Fruit fly (Drosophila melanogaster) whole organism, embryonic: ENCODE data around the gene Cp16.

Source experiments
- Ada2b ChIP-seq: fragments of 200-800 bp; sonication (Bioruptor generic); IDR thresholded peaks from 2 replicates; pipeline ENCODE4 v1.3.6; 2022; ENCODE audit warnings: missing biosample characterization, missing genetic modification characterization
- Atf6 ChIP-seq: fragments of 200-800 bp; sonication (Bioruptor generic); IDR thresholded peaks from 2 replicates; pipeline ENCODE4 v1.3.6; 2022; ENCODE audit warnings: missing biosample characterization, missing genetic modification characterization
- CG12769 ChIP-seq: fragments of 200-800 bp; sonication (Bioruptor generic); optimal IDR thresholded peaks from 2 replicates; lab custom pipeline; 2019; ENCODE audit warnings: missing biosample characterization, mild to moderate bottlenecking, missing genetic modification characterization, moderate library complexity
- CG13123 ChIP-seq: fragments of 200-800 bp; sonication (Bioruptor generic); optimal IDR thresholded peaks from 2 replicates; lab custom pipeline; 2016; ENCODE audit warnings: missing biosample characterization, missing genetic modification characterization
- CG15601 ChIP-seq: fragments of 200-800 bp; sonication (Bioruptor generic); optimal IDR thresholded peaks from 3 replicates; lab custom pipeline; 2019; ENCODE audit warnings: missing biosample characterization, mild to moderate bottlenecking, missing genetic modification characterization, moderate library complexity
- CG15696 ChIP-seq: fragments of 200-800 bp; sonication (Bioruptor generic); optimal IDR thresholded peaks from 2 replicates; lab custom pipeline; 2019; ENCODE audit warnings: missing biosample characterization, mild to moderate bottlenecking, missing genetic modification characterization, moderate library complexity
- CG16779 ChIP-seq: fragments of 200-800 bp; sonication (Bioruptor generic); IDR thresholded peaks from 2 replicates; pipeline ENCODE4 v1.3.6; 2022; ENCODE audit warnings: missing biosample characterization, missing genetic modification characterization
- CG17568 ChIP-seq: fragments of 200-800 bp; sonication (Bioruptor generic); optimal IDR thresholded peaks from 2 replicates; lab custom pipeline; 2018; ENCODE audit warnings: missing biosample characterization, mild to moderate bottlenecking, missing genetic modification characterization, moderate library complexity
- CG17802 ChIP-seq: fragments of 200-800 bp; sonication (Bioruptor generic); optimal IDR thresholded peaks from 2 replicates; lab custom pipeline; 2018; ENCODE audit warnings: missing biosample characterization, mild to moderate bottlenecking, missing genetic modification characterization, moderate library complexity
- CG17829 ChIP-seq: fragments of 200-800 bp; optimal IDR thresholded peaks from 2 replicates; lab custom pipeline; 2019; ENCODE audit warnings: missing biosample characterization, mild to moderate bottlenecking, missing genetic modification characterization, moderate library complexity
- CG2120 ChIP-seq: fragments of 200-800 bp; sonication (Bioruptor generic); optimal IDR thresholded peaks from 3 replicates; lab custom pipeline; 2016; ENCODE audit warnings: missing biosample characterization, missing genetic modification characterization
- CG32532 ChIP-seq: fragments of 200-800 bp; sonication (Bioruptor generic); IDR thresholded peaks from 2 replicates; pipeline ENCODE4 v1.3.6; 2022; ENCODE audit warnings: missing biosample characterization, missing genetic modification characterization
- CG4360 ChIP-seq: fragments of 200-800 bp; sonication (Bioruptor generic); IDR thresholded peaks from 2 replicates; pipeline ENCODE4 v1.3.6; 2022; ENCODE audit warnings: missing biosample characterization, missing genetic modification characterization
- CG5953 ChIP-seq: fragments of 200-800 bp; sonication (Bioruptor generic); IDR thresholded peaks from 2 replicates; pipeline ENCODE4 v1.3.6; 2022; ENCODE audit warnings: missing biosample characterization, missing genetic modification characterization
- CG6254 ChIP-seq: fragments of 200-800 bp; sonication (Bioruptor generic); optimal IDR thresholded peaks from 3 replicates; lab custom pipeline; 2017; ENCODE audit warnings: mild to moderate bottlenecking, missing biosample characterization, missing genetic modification reagents, missing genetic modification characterization
- CG8290 ChIP-seq, 3 experiments: fragments of 200-800 bp; sonication (Bioruptor generic); optimal IDR thresholded peaks; 2 replicates each; lab custom pipeline; 2016 to 2019; ENCODE audit warnings: missing biosample characterization in 3 of 3, missing genetic modification characterization in 3 of 3, mild to moderate bottlenecking in 2 of 3, moderate library complexity in 1 of 3
- Dbx ChIP-seq: fragments of 200-800 bp; sonication (Bioruptor generic); IDR thresholded peaks from 3 replicates; pipeline ENCODE4 v1.3.6; 2022; ENCODE audit warnings: missing biosample characterization, missing genetic modification characterization
- Ets65A ChIP-seq: fragments of 200-800 bp; sonication (Bioruptor generic); peaks from one replicate; lab custom pipeline; 2016; ENCODE audit warnings: missing biosample characterization, missing genetic modification characterization
- GATAe ChIP-seq: fragments of 200-800 bp; sonication (Bioruptor generic); conservative IDR thresholded peaks from 2 replicates; pipeline ENCODE4 v1.3.6; 2022; ENCODE audit warnings: missing biosample characterization, missing genetic modification characterization
- Med ChIP-seq: fragments of 200-800 bp; sonication (Bioruptor generic); peaks from one replicate; lab custom pipeline; 2016; ENCODE audit warnings: missing biosample characterization, missing genetic modification characterization, mild to moderate bottlenecking, inconsistent platforms, moderate library complexity
- NC2α ChIP-seq: fragments of 200-800 bp; sonication (Bioruptor generic); optimal IDR thresholded peaks from 2 replicates; lab custom pipeline; 2016; ENCODE audit warnings: missing biosample characterization, missing genetic modification characterization
- Tbp ChIP-seq: fragments of >200 bp; optimal IDR thresholded peaks from 2 replicates; lab custom pipeline; 2018; ENCODE audit warnings: missing biosample characterization, missing genetic modification characterization
- Usf ChIP-seq: fragments of 200-800 bp; sonication (Bioruptor generic); optimal IDR thresholded peaks from 2 replicates; lab custom pipeline; 2017; ENCODE audit warnings: missing genotype, missing biosample characterization, missing genetic modification characterization
- Xrp1 ChIP-seq: fragments of 200-800 bp; sonication (Bioruptor generic); IDR thresholded peaks from 2 replicates; pipeline ENCODE4 v1.3.6; 2022; ENCODE audit warnings: missing biosample characterization, missing genetic modification characterization
- ac ChIP-seq: fragments of 200-800 bp; sonication (Bioruptor generic); optimal IDR thresholded peaks from 3 replicates; lab custom pipeline; 2017; ENCODE audit warnings: missing biosample characterization, mild to moderate bottlenecking, missing genetic modification characterization
- bsh ChIP-seq, 2 experiments: fragments of 200-800 bp; sonication (Bioruptor generic); optimal IDR thresholded peaks; 2 replicates each; lab custom pipeline; 2017 to 2018; ENCODE audit warnings: mild to moderate bottlenecking in 2 of 2, missing biosample characterization in 2 of 2, missing genetic modification characterization in 2 of 2, moderate library complexity in 1 of 2
- caup ChIP-seq: fragments of 200-800 bp; sonication (Bioruptor generic); optimal IDR thresholded peaks from 3 replicates; lab custom pipeline; 2017; ENCODE audit warnings: missing biosample characterization, mild to moderate bottlenecking, missing genetic modification characterization, moderate library complexity; ENCODE audit not compliant: severe bottlenecking
- corto ChIP-seq: fragments of 200-800 bp; sonication (Bioruptor generic); optimal IDR thresholded peaks from 2 replicates; lab custom pipeline; 2016; ENCODE audit warnings: missing biosample characterization, mild to moderate bottlenecking, missing genetic modification characterization, moderate library complexity
- croc ChIP-seq: fragments of 200-800 bp; sonication (Bioruptor generic); conservative IDR thresholded peaks from 3 replicates; pipeline ENCODE4 v1.3.6; 2022; ENCODE audit warnings: missing biosample characterization, missing genetic modification characterization
- gcm2 ChIP-seq: fragments of 200-800 bp; sonication (Bioruptor generic); optimal IDR thresholded peaks from 2 replicates; lab custom pipeline; 2016; ENCODE audit warnings: missing biosample characterization, missing genetic modification characterization
- gsb-n ChIP-seq: fragments of 200-800 bp; sonication (Bioruptor generic); optimal IDR thresholded peaks from 3 replicates; lab custom pipeline; 2018; ENCODE audit warnings: missing biosample characterization, mild to moderate bottlenecking, missing genetic modification characterization
- kni ChIP-seq: fragments of 200-800 bp; sonication (Bioruptor generic); optimal IDR thresholded peaks from 3 replicates; lab custom pipeline; 2017; ENCODE audit warnings: mild to moderate bottlenecking, missing biosample characterization, missing genetic modification reagents, missing genetic modification characterization
- lola ChIP-seq, 3 experiments: fragments of >200 bp in 2 of 3; fragments of 200-800 bp in 1 of 3; sonication (Bioruptor generic) in 1 of 3; optimal IDR thresholded peaks; 2 replicates each; lab custom pipeline; 2017 to 2019; ENCODE audit warnings: missing biosample characterization in 3 of 3, missing genetic modification characterization in 3 of 3, mild to moderate bottlenecking in 1 of 3, moderate library complexity in 1 of 3
- nom ChIP-seq: fragments of 200-800 bp; sonication (Bioruptor generic); optimal IDR thresholded peaks from 2 replicates; lab custom pipeline; 2017; ENCODE audit warnings: missing biosample characterization, missing genetic modification characterization, mild to moderate bottlenecking, moderate library complexity, missing genetic modification reagents
- oc ChIP-seq: fragments of 200-800 bp; sonication (Bioruptor generic); optimal IDR thresholded peaks from 2 replicates; lab custom pipeline; 2018; ENCODE audit warnings: missing biosample characterization, mild to moderate bottlenecking, missing genetic modification characterization, moderate library complexity
- org-1 ChIP-seq: fragments of 200-800 bp; sonication (Bioruptor generic); optimal IDR thresholded peaks from 2 replicates; lab custom pipeline; 2017; ENCODE audit warnings: missing biosample characterization, missing genetic modification characterization
- pnt ChIP-seq: fragments of 200-800 bp; sonication (Bioruptor generic); optimal IDR thresholded peaks from 3 replicates; lab custom pipeline; 2016; ENCODE audit warnings: missing biosample characterization, missing genetic modification characterization
- ranshi ChIP-seq: fragments of 200-800 bp; sonication (Bioruptor generic); IDR thresholded peaks from 2 replicates; pipeline ENCODE4 v1.3.6; 2022; ENCODE audit warnings: missing biosample characterization, missing genetic modification characterization
- sens ChIP-seq: fragments of 200-800 bp; sonication (Bioruptor generic); peaks from one replicate; lab custom pipeline; 2016; ENCODE audit warnings: missing biosample characterization, missing genetic modification characterization
- shn ChIP-seq: fragments of 200-800 bp; sonication (Bioruptor generic); optimal IDR thresholded peaks from 3 replicates; lab custom pipeline; 2016; ENCODE audit warnings: missing biosample characterization, missing genetic modification characterization
- sisA ChIP-seq: fragments of 200-800 bp; sonication (Bioruptor generic); IDR thresholded peaks from 2 replicates; pipeline ENCODE4 v1.3.6; 2022; ENCODE audit warnings: missing biosample characterization, missing genetic modification characterization
- sob ChIP-seq: fragments of 200-800 bp; sonication (Bioruptor generic); IDR thresholded peaks from 2 replicates; pipeline ENCODE4 v1.3.6; 2022; ENCODE audit warnings: missing biosample characterization, missing genetic modification characterization
- sr ChIP-seq: fragments of 200-800 bp; sonication (Bioruptor generic); IDR thresholded peaks from 3 replicates; pipeline ENCODE4 v1.3.6; 2022; ENCODE audit warnings: missing biosample characterization, missing genetic modification characterization
- usp ChIP-seq: fragments of >200 bp; optimal IDR thresholded peaks from 2 replicates; lab custom pipeline; 2017; ENCODE audit warnings: missing biosample characterization, missing genetic modification characterization
- zfh1 ChIP-seq: fragments of 200-800 bp; sonication (Bioruptor generic); IDR thresholded peaks from 3 replicates; pipeline ENCODE4 v1.3.6; 2022; ENCODE audit warnings: missing biosample characterization, missing genetic modification characterization

Gene Cp16

dm6 chr3L:8700643-8701208 is 31.0 kb upstream of the Cp16 start (continued):
- TF ChIP-seq Usf (GFP tag; lab: Kevin White, UChicago) (peak; percentile 59), Ets65A (GFP tag; lab: Kevin White, UChicago) (peak; percentile 96), CG13123 (peak; percentile 27), gsb-n (tag; lab: Kevin White, UChicago) (peak; percentile 46), CG17568 (peak; percentile 52), CG16779 (no peak), CG17829 (tag; lab: Kevin White, UChicago) (peak; percentile 72), sisA (GFP tag; lab: Robert Waterston, UW) (peak; percentile 74), CG17802 (peak; percentile 23), oc (tag; lab: Kevin White, UChicago) (no peak), gcm2 (GFP tag; lab: Kevin White, UChicago) (peak; percentile 35), croc (GFP tag; lab: Robert Waterston, UW) (no peak; the same call in 2 of the 3 replicates), CG15601 (tag; lab: Kevin White, UChicago) (peak; percentile 33), CG5953 (GFP tag; lab: Robert Waterston, UW) (peak; percentile 55; the same call in 1 of the 2 replicates), Tbp (GFP tag; lab: Kevin White, UChicago) (no peak), org-1 (GFP tag; lab: Kevin White, UChicago) (peak; percentile 80), CG32532 (GFP tag; lab: Robert Waterston, UW) (peak; percentile 70)

dm6 chr3L:8701697-8702349 is 29.9 kb upstream of the Cp16 start:
- TF ChIP-seq GATAe (GFP tag; lab: Robert Waterston, UW) = no peak
- TF ChIP-seq Ada2b (GFP tag; lab: Robert Waterston, UW) = 0 out of 2 replicates have a peak, but pooled peaks have one; percentile 14
- peak; percentile 58 for TF ChIP-seq nom (GFP tag; lab: Kevin White, UChicago)
- peak; percentile 48; the same call in 1 of the 2 replicates for TF ChIP-seq Atf6 (GFP tag; lab: Robert Waterston, UW)
- 0 out of 3 replicates have a peak, but pooled peaks have one; percentile 35 for TF ChIP-seq zfh1
- TF ChIP-seq Med = peak; percentile 57
- no peak for TF ChIP-seq CG8290 (GFP tag; optimal IDR thresholded peaks at IDR 0.05; lab: Kevin White, UChicago)
- TF ChIP-seq CG8290 (tag; optimal IDR thresholded peaks at IDR 0.05; lab: Kevin White, UChicago) = peak in 1 of 2 experiments; percentile 19
- TF ChIP-seq Xrp1 (GFP tag; lab: Robert Waterston, UW) = 0 out of 2 replicates have a peak, but pooled peaks have one; percentile 13
- TF ChIP-seq bsh (GFP tag; optimal IDR thresholded peaks at IDR 0.05; lab: Kevin White, UChicago) = peak in 1 of 2 experiments; percentile 13
- TF ChIP-seq CG4360 (GFP tag; lab: Robert Waterston, UW) = 0 out of 2 replicates have a peak, but pooled peaks have one; percentile 36
- peak; percentile 23 for TF ChIP-seq corto (GFP tag; lab: Kevin White, UChicago)
- no peak for TF ChIP-seq ac (GFP tag; lab: Kevin White, UChicago)
- peak; percentile 6 for TF ChIP-seq shn
- TF ChIP-seq pnt (GFP tag; lab: Kevin White, UChicago) = no peak
- peak; percentile 46 for TF ChIP-seq kni (GFP tag; lab: Kevin White, UChicago)
- TF ChIP-seq sob (GFP tag; lab: Robert Waterston, UW) = peak; percentile 32; the same call in 1 of the 2 replicates
- no peak for TF ChIP-seq CG2120
- TF ChIP-seq lola (GFP tag; optimal IDR thresholded peaks at IDR 0.05; lab: Kevin White, UChicago) = no peak
- no peak for TF ChIP-seq NC2α (GFP tag; lab: Kevin White, UChicago)
- TF ChIP-seq usp (GFP tag; lab: Kevin White, UChicago) = no peak
- no peak for TF ChIP-seq ranshi
- TF ChIP-seq CG15696 (tag; lab: Kevin White, UChicago) = peak; percentile 46
- no peak for TF ChIP-seq CG12769 (tag; lab: Kevin White, UChicago)
- TF ChIP-seq Dbx = 0 out of 3 replicates have a peak, but pooled peaks have one; percentile 17
- no peak for TF ChIP-seq CG6254 (GFP tag; lab: Kevin White, UChicago)
- no peak for TF ChIP-seq caup (GFP tag; lab: Kevin White, UChicago)
- TF ChIP-seq sr (GFP tag; lab: Robert Waterston, UW) = 0 out of 3 replicates have a peak, but pooled peaks have one; percentile 10
- TF ChIP-seq sens (GFP tag; lab: Kevin White, UChicago) = peak; percentile 21
- TF ChIP-seq, all 482 proteins: peak for 17
